Fruit fly (Drosophila melanogaster) whole organism, embryonic: ENCODE data around the gene Naa80.
A peak's percentile ranks its signal among the peaks of the same experiment; 100 is the strongest.

Experiments
- C15 ChIP-seq: fragments of 200-800 bp; sonication (Bioruptor generic); IDR thresholded peaks from 3 replicates; pipeline ENCODE4 v1.3.6; 2022; ENCODE audit warnings: missing biosample characterization, missing genetic modification characterization
- CG10366 ChIP-seq: fragments of 200-800 bp; sonication (Bioruptor generic); IDR thresholded peaks from 2 replicates; pipeline ENCODE4 v1.3.6; 2022; ENCODE audit warnings: missing biosample characterization, missing genetic modification characterization
- CG14710 ChIP-seq: fragments of 200-800 bp; sonication (Bioruptor generic); optimal IDR thresholded peaks from 3 replicates; lab custom pipeline; 2019; ENCODE audit warnings: missing biosample characterization, mild to moderate bottlenecking, missing genetic modification characterization, moderate library complexity
- CG6175 ChIP-seq: fragments of 200-800 bp; sonication (Bioruptor generic); IDR thresholded peaks from 3 replicates; pipeline ENCODE4 v1.3.6; 2022; ENCODE audit warnings: missing biosample characterization, missing genetic modification characterization
- D19B ChIP-seq: fragments of 200-800 bp; sonication (Bioruptor generic); optimal IDR thresholded peaks from 2 replicates; lab custom pipeline; 2017; ENCODE audit warnings: missing biosample characterization, mild to moderate bottlenecking, missing genetic modification characterization
- Lim3 ChIP-seq: fragments of 200-800 bp; sonication (Bioruptor generic); IDR thresholded peaks from 2 replicates; pipeline ENCODE4 v1.3.6; 2022; ENCODE audit warnings: missing biosample characterization, missing genetic modification characterization
- Poxn ChIP-seq: fragments of 200-800 bp; sonication (Bioruptor generic); IDR thresholded peaks from 2 replicates; pipeline ENCODE4 v1.3.6; 2022; ENCODE audit warnings: missing biosample characterization, missing genetic modification characterization
- chn ChIP-seq: fragments of 200-800 bp; sonication (Bioruptor generic); optimal IDR thresholded peaks from 2 replicates; lab custom pipeline; 2016; ENCODE audit warnings: missing biosample characterization, missing genetic modification characterization
- nau ChIP-seq: fragments of 200-800 bp; sonication (Bioruptor generic); optimal IDR thresholded peaks from 3 replicates; lab custom pipeline; 2017; ENCODE audit warnings: missing biosample characterization, mild to moderate bottlenecking, missing genetic modification characterization, missing genetic modification reagents
- sisA ChIP-seq: fragments of 200-800 bp; sonication (Bioruptor generic); IDR thresholded peaks from 2 replicates; pipeline ENCODE4 v1.3.6; 2022; ENCODE audit warnings: missing biosample characterization, missing genetic modification characterization

DNA sequence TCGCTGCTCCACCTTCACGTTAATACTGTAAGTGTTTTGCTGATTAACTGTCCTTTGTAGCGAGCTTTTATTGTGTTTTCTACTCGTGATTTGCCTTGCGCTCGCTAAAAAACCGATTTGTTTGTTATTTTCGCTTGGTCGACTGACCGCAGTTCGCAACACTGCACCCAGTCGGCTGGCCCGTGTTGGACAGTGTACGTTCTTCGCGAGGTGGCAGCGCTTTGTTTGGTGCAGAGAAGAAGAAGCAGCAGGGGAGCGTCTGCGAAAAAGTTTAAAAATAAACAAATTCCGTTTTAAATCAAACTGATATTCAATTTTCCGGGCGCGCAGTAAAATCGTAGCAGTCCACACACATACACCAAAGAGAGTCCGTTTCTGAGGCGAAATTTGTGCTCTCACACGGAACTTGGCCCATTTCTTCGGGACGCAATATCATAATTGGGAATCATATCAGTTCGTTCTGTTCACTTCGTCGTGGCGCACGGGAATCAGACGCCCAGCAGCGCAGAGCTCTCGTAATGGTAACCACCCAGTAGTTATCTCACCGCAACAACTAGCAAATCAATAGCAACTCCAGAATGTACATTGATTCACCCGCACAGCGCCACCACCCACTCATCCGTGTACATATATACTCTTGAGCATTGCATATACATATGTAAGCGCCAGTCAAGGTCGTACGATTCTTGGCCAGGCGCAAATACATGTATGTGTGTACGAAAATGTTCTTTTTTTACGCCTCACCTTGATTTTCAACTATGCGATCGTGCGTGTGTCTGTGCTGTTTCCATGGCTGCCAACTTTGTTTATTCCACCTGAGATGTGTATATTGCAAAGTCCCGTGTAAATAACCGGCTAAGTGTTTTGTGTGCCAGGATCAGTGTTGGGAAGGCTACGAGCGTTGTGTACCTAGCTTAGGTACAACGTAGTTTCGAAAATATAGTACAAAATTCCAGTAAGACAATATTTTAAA lies at the start of gene Naa80:
- peak; percentile 60 for TF ChIP-seq sisA (GFP tag; lab: Robert Waterston, UW)
- TF ChIP-seq C15 (GFP tag; lab: Robert Waterston, UW), result no peak
- peak; percentile 41; the same call in 1 of the 2 replicates for TF ChIP-seq CG10366 (GFP tag; lab: Robert Waterston, UW)
- no peak for TF ChIP-seq nau (GFP tag; lab: Kevin White, UChicago)
- no peak for TF ChIP-seq Lim3 (GFP tag; lab: Robert Waterston, UW)
- TF ChIP-seq Poxn (GFP tag; lab: Robert Waterston, UW), result no peak
- peak; percentile 70; the same call in 2 of the 3 replicates for TF ChIP-seq CG6175 (GFP tag; lab: Robert Waterston, UW)
- TF ChIP-seq chn, result peak; percentile 80
- peak; percentile 8 for TF ChIP-seq D19B (GFP tag; lab: Kevin White, UChicago)
- peak; percentile 43 for TF ChIP-seq CG14710
